Worm (Caenorhabditis elegans) whole organism, L1 larva: ENCODE results near the gene cyp-33C1.

Experiments
- C16A3.4 ChIP-seq: fragments of 150-350 bp; optimal IDR thresholded peaks from 2 replicates; lab custom pipeline; 2014; ENCODE audit warnings: missing biosample characterization, missing genetic modification characterization
- C34B4.2 ChIP-seq: sonication (generic microtip); optimal IDR thresholded peaks from 2 replicates; lab custom pipeline; 2017; ENCODE audit warnings: mild to moderate bottlenecking, missing genetic modification characterization, missing compliant biosample characterization
- nhr-20 ChIP-seq: sonication (generic microtip); optimal IDR thresholded peaks from 2 replicates; lab custom pipeline; 2016; ENCODE audit warnings: mild to moderate bottlenecking, missing genetic modification characterization, missing compliant biosample characterization

The cyp-33C1 gene

DNA sequence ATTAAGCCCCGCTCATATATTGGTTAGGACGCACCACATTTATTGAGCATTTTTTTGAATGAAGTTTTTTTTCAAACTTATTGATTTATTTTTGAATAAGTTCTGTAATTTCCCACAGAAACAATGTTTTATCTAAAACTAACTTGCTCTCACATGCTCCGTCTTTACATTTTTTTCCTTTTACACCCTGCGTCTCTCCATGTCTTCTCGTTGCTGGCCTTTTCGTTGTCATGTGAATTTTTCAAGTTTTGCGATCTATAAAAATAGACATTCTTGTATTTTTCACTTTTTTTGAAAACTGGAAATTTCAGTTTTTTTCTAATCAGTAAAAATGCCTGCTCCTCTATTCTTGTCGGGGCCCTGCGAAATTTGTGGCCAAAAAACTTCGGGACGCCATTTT is 51.6 kb downstream of the cyp-33C1 start, which contains the start of gene nhr-134 (continued):
- peak; percentile 26 for TF ChIP-seq nhr-20
- TF ChIP-seq C16A3.4, result no peak
- TF ChIP-seq C34B4.2 (tag; lab: Kevin White, UChicago), result no peak
